Worm (Caenorhabditis elegans): Measurements from ENCODE around the gene cpt-4.

ce11 chrV:5016728-5017127 is 10.8 kb downstream of the cpt-4 start:
- no peak for TF ChIP-seq sdc-2 (tag; optimal IDR thresholded peaks at IDR 0.05)
- TF ChIP-seq nhr-11 (tag; optimal IDR thresholded peaks at IDR 0.05) = no peak
- no peak for TF ChIP-seq pqm-1 (tag; optimal IDR thresholded peaks at IDR 0.05)
- TF ChIP-seq dmd-4 (tag; optimal IDR thresholded peaks at IDR 0.05; ENCODE audit: borderline replicate concordance) = no peak
- TF ChIP-seq hlh-30 (tag; optimal IDR thresholded peaks at IDR 0.05; ENCODE audit: insufficient read depth) = no peak
- no peak for TF ChIP-seq F13H6.1 (tag; optimal IDR thresholded peaks at IDR 0.05)

Measured in whole organism, late embryonic.